Worm (Caenorhabditis elegans) whole organism, dauer: ENCODE results near the gene D1025.1.
A peak's percentile ranks its signal among the peaks of the same experiment; 100 is the strongest.

Experiments
- unc-62 ChIP-seq: sonication (generic microtip); optimal IDR thresholded peaks from 2 replicates; lab custom pipeline; 2017; ENCODE audit warnings: missing biosample characterization, missing genetic modification reagents, missing genetic modification characterization

D1025.1 gene

DNA sequence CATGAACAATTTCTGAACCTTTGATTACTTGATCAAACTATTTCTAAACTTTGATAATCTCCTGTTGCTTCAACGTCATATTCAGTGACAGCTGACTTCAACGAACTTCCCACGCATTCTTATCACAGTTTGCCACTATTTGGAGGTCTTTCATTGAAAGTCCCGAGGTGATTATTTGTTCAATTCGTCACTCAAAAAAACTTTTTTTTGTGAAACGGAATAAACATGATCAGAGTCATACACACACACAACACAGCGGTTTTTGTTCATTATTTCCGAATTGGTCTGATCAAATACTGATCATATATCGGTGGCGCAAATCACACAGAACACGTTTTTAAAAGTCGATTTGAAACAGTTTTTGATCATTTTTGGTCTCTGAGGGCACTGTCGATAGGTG lies 35.8 kb downstream of the D1025.1 start:
- TF ChIP-seq unc-62 (GFP tag; lab: Kevin White, UChicago), result no peak

DNA sequence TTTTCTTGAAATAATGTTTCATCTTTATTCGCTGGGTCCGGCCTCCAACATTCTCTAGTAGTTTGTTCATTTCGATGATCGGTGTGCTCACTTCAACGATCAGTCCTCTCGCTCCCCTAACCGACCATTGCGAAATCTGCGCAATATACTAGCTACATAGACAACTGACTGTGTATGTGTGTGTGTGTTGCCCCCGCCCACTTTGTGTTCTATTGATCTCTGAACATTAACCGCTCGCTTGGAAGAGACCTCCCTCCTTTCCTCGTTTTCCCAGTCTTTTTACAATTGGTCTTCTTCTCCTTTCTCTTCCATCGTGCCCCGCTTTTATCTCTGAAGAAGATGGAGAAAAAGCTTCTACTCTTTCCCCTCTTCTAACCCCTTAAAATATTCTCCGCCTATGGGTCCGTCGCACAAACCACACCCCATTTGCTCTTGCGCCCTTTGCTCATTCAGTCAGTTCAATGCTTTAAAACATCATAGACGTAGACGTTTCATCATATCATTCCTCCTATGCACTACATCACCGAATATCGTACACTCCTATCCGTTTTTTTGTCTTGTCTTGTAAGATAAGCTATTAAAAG lies 36.9 kb downstream of the D1025.1 start:
- no peak for TF ChIP-seq unc-62 (GFP tag; lab: Kevin White, UChicago)

DNA sequence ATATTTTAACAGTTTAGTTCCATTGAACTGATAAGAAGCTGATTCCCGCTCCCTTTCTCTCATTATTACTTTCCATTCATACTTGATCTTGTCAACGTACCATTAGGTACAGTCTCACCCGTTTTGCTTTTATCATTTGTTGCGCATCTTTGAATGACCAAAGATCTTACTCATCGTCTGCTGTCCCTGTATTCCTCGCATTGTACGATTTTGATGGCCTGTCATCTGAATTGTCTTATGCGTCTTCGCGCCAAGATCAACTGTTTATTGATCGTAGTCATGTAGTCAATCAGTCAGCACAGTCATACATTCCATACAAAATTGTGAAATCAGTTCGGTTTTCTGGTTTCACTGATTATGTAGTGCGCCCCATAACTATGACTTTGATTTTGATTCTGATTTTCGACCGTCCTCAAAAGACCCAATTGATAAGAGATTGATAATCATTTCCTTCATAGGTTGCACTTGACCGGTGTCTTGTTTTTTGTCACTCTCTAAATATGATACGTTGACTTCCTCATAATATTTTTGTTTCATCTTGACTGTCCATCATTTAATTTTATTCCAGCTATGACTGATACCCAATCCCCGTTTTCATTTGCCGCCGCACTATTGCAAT lies 37.5 kb downstream of the D1025.1 start, which contains the start of gene nhr-3:
nhr-3 (plus strand) TSS at position 569 of the 619 bp plus-strand sequence.
- no peak for TF ChIP-seq unc-62 (GFP tag; lab: Kevin White, UChicago)

DNA sequence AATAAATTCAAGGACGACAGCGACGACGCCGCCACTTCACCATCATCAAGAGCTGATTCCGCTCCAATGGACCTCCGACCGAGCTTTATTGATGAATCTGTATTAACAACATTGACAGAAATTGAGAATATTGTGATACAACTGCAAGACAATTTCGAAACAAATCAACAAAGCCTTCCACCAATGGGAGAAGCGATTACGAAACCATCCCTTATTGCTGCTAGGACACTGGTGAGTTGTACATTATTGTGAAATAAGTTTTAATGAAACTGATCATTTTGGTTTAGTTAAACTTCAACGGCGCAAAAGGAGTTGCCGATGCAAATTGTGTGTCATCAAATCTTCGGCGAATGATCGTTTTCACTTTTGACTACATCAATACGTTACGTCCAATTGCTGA lies 38.5 kb downstream of the D1025.1 start:
- TF ChIP-seq unc-62 (GFP tag; lab: Kevin White, UChicago), result no peak

DNA sequence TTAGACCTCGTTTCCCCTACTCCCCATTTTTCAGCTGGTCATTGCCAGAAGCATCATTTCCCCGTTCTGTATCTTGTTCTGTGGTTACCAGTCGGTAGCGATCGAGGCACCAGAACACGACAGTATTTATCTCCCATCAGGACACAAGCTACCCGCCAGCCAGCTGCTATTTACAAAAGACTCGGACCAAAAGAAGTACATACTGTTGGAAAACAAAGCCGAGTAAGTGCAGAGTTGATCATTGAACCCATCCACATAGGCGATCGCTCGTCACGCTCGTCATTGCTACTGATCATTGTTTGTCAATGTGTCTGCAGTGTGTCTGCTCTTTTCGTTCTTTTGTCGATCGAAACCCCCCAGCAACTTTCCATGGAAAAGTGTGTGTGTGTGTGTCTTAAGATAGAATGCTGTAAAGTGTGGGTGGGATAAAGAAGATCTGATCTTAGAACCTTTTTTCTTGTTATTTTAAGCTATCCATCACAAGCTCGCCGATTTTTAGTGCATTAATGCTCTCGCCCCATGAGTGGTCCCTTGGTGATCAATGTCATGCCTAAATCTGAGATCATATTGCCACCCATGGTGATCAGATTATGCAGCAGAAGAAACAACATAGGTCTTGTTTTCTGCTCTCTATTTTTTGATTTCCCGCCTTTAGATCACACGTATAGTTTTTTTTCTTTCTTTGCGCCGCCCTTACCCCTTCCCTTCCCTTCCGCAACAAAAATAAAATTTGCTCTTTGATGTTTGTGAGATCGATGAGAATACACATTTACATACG lies 39.1 kb downstream of the D1025.1 start:
- TF ChIP-seq unc-62 (GFP tag; lab: Kevin White, UChicago), result no peak

DNA sequence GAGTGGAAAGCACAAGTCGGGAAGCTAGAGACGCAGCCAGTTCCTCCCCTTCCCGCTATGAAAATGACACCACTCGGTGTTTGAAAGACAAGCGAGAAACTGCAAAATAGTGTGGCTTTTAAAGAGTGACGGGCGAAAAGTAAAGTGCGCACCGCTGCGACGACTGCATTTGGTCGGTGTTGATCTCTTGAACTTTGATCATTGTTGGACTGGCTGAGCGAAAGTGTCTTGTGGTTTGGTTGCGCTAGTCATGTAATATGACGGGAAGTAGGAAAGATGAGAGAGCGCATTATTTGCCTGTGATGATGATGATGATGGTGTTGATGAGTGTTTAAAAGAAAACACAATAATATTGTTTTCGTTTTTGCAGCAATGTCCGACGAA lies 39.7 kb downstream of the D1025.1 start:
- TF ChIP-seq unc-62 (GFP tag; lab: Kevin White, UChicago), result peak; percentile 47

DNA sequence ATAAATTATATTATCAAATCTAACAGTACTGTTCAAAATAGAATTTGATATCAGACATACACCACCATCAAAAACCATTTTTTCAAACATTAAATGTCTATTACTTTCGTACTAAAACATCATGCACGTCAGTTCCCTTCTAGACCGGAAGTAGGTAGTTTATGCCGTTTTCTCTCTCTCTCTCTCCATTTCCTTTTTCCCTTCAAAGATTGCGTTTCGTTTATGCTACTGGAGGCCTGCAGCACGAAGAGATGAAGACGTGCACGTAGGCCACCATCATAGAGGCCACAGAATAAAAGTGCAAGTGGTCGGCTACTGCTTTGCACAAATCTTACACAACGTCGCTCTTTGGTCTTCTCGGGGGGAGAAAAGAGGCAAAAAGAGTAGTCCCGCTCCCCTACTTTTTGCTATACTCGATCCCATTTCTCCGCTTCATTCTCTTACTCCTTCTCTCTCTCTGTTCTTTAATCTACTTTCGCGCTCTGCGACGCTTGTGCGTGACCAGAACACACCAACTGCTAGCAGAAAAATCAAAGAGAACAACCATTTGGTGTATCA lies 40.9 kb downstream of the D1025.1 start:
- TF ChIP-seq unc-62 (GFP tag; lab: Kevin White, UChicago), result no peak

DNA sequence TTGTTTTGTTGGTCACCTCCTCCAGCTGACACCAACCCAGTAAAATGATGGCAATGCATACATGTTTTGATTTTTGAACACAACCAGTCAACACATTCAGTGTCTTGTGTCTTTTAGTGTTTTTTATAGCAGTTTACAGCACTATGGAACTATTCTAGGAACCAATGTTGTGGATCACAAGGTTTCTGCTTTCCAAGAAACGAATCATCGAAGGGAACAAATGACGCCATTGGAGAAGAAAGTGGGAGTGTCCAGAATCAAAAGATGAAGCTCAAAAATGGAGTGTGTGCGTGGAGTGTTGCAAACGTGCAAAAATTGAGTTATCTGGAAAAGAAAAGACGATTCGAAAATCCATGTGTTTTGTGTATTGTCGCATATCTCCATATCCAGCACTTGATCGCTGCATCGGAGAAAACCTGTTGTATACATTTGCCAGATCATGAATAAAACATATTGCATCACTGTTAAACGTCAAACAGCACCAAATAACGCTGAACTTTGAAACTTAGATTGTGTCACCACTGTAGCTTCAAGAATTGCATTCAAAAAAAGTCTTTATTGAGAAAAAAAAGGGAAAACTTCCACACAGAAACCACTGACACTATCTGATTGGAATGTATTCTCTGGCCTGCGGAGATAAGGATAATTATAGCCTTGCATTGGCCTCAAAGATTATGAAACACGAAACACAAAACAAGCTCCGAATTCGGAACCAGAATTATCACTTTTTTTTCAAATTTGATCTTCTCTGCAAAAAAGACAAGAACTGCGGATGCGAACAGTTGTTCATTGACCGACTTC lies 41.9 kb downstream of the D1025.1 start:
- TF ChIP-seq unc-62 (GFP tag; lab: Kevin White, UChicago), result no peak

DNA sequence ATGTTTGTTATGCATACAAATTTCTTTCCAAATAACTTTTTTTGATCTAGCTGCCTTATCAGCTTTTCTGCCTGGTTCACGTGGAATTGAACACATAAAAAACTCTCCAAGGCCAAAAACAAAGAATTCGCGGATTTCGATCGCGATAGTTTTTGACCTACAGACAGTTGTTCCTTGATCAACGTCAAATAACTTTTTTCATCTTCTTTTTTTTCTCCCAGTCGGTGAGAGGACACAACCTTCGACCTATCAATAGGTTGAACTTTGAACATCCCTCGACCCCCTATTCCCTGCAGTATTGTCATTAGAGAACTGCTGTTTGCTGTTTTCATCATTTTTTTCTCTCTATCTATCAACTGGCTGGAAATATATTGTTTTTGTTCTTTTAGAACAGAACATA lies 43.3 kb downstream of the D1025.1 start:
- TF ChIP-seq unc-62 (GFP tag; lab: Kevin White, UChicago), result no peak

DNA sequence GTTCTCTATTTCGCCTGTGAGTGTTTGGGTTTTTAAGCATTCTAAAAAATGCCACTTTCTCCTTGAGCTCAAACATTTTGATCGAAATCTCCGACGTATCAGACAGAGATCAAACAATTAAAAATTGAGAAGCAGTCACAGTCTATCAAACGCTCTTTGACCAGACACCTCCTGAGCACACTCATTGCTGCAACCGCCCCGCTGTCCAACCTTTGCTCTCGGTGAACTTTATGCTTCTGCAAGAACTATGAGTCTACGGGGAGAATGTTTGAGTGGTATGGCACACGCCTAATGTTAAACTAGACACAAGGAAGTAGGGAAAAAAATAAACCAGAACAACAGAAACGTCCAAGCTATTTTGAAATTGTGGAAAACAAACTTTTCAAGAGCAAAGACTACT lies 44.7 kb downstream of the D1025.1 start:
- TF ChIP-seq unc-62 (GFP tag; lab: Kevin White, UChicago), result no peak

DNA sequence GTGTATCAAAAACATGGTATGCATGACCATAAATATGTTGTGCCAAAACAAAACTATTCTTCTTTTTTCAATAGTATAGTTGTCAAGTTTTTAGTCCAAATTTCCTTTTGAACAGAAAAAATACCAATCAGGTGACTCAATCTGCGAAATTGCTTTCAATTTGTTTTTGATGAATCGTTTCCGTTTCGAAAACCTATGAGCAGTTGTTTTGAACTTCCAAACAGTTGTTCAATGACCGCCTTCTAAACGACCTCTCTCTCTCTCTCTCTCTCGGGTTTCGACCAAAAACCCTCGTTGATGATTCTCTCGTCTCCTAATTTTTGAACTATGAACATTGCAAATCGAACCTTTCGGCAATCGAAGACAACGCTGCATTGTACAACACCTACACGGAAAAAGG lies 45.5 kb downstream of the D1025.1 start:
- TF ChIP-seq unc-62 (GFP tag; lab: Kevin White, UChicago), result no peak

DNA sequence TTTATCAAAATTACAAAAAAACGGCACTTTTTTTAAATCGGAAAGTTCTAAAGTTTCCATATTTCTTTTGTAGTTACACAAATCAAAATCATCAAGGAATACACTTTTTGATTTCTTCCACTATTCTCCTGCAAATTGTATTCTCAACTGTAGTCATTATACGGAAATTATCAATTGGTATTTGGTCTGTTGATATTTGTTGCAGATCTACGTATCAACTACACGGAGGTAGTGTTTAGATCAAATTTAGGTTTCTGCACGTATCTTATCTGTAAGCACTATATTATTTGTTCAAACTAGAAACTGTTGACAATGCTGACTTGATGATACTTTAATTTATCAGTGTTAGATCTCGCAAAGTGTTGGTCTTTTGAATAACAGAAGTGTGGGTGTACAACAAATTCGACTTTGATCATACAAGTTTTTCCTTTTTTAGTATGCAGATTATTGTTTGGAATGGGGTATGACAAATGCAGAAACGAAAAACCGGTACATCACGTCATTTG lies 47.7 kb downstream of the D1025.1 start:
- TF ChIP-seq unc-62 (GFP tag; lab: Kevin White, UChicago), result no peak

DNA sequence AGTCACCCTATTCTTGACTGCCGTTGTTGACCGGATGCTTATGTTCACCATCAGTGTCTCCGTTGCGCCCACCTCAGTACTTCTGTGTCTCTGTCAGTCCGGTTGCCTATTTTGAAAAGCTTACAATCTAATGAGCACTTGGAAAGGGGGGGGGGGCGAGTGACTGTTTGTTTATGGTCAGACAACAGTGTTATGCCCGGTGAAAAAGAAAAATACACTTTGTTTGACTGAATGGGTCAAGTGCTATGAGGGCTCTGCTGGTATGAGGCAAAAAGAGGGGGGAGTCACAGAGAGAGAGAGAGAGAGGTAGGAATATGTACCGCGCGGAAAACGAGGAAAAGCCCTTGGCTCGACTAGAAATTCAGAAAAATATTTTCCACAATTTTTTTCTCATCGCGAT lies 50.7 kb downstream of the D1025.1 start:
- TF ChIP-seq unc-62 (GFP tag; lab: Kevin White, UChicago), result no peak
